Fruit fly (Drosophila melanogaster) whole organism, embryonic: ENCODE measurements around the gene CG42553.
A peak's percentile ranks its signal among the peaks of the same experiment; 100 is the strongest.

Experiments used
- Ada2b ChIP-seq: fragments of 200-800 bp; sonication (Bioruptor generic); IDR thresholded peaks from 2 replicates; pipeline ENCODE4 v1.3.6; 2022; ENCODE audit warnings: missing biosample characterization, missing genetic modification characterization
- Bgb ChIP-seq: fragments of 200-800 bp; sonication (Bioruptor generic); IDR thresholded peaks from 2 replicates; pipeline ENCODE4 v1.3.6; 2022; ENCODE audit warnings: missing biosample characterization, missing genetic modification characterization; ENCODE audit not compliant: partially characterized antibody
- CG10147 ChIP-seq: fragments of 200-800 bp; sonication (Bioruptor generic); optimal IDR thresholded peaks from 2 replicates; lab custom pipeline; 2019; ENCODE audit warnings: missing biosample characterization, mild to moderate bottlenecking, missing genetic modification characterization, moderate library complexity
- CG10209 ChIP-seq: fragments of 200-800 bp; sonication (Bioruptor generic); optimal IDR thresholded peaks from 3 replicates; lab custom pipeline; 2017; ENCODE audit warnings: missing biosample characterization, mild to moderate bottlenecking, missing genetic modification characterization, missing genetic modification reagents
- CG11398 ChIP-seq: fragments of 200-800 bp; sonication (Bioruptor generic); optimal IDR thresholded peaks from 2 replicates; lab custom pipeline; 2016; ENCODE audit warnings: missing biosample characterization, missing genetic modification characterization
- CG12071 ChIP-seq: fragments of 200-800 bp; sonication (Bioruptor generic); optimal IDR thresholded peaks from 3 replicates; lab custom pipeline; 2018; ENCODE audit warnings: missing biosample characterization, mild to moderate bottlenecking, missing genetic modification characterization
- CG12155 ChIP-seq: fragments of 200-800 bp; sonication (Bioruptor generic); optimal IDR thresholded peaks from 3 replicates; lab custom pipeline; 2016; ENCODE audit warnings: missing biosample characterization, missing genetic modification characterization
- CG13287 ChIP-seq: fragments of 200-800 bp; sonication (Bioruptor generic); IDR thresholded peaks from 2 replicates; pipeline ENCODE4 v1.3.6; 2022; ENCODE audit warnings: missing biosample characterization, missing genetic modification characterization; ENCODE audit not compliant: partially characterized antibody
- CG15011 ChIP-seq: fragments of 200-800 bp; sonication (Bioruptor generic); optimal IDR thresholded peaks from 3 replicates; lab custom pipeline; 2018; ENCODE audit warnings: missing biosample characterization, mild to moderate bottlenecking, missing genetic modification characterization
- CG1647 ChIP-seq: fragments of 200-800 bp; sonication (Bioruptor generic); optimal IDR thresholded peaks from 3 replicates; lab custom pipeline; 2016; ENCODE audit warnings: missing biosample characterization, missing genetic modification characterization
- CG17568 ChIP-seq: fragments of 200-800 bp; sonication (Bioruptor generic); optimal IDR thresholded peaks from 2 replicates; lab custom pipeline; 2018; ENCODE audit warnings: missing biosample characterization, mild to moderate bottlenecking, missing genetic modification characterization, moderate library complexity
- CG2889 ChIP-seq: fragments of 200-800 bp; sonication (Bioruptor generic); IDR thresholded peaks from 3 replicates; pipeline ENCODE4 v1.3.6; 2022; ENCODE audit warnings: missing biosample characterization, missing genetic modification characterization
- CG31388 ChIP-seq: fragments of 200-800 bp; sonication (Bioruptor generic); optimal IDR thresholded peaks from 2 replicates; lab custom pipeline; 2016; ENCODE audit warnings: missing biosample characterization, missing genetic modification characterization
- CG32532 ChIP-seq: fragments of 200-800 bp; sonication (Bioruptor generic); IDR thresholded peaks from 2 replicates; pipeline ENCODE4 v1.3.6; 2022; ENCODE audit warnings: missing biosample characterization, missing genetic modification characterization
- CG32772 ChIP-seq: fragments of 200-800 bp; sonication (Bioruptor generic); IDR thresholded peaks from 2 replicates; pipeline ENCODE4 v1.3.6; 2022; ENCODE audit warnings: missing biosample characterization, missing genetic modification characterization
- CG34422 ChIP-seq: fragments of 200-800 bp; sonication (Bioruptor generic); IDR thresholded peaks from 3 replicates; pipeline ENCODE4 v1.3.6; 2022; ENCODE audit warnings: missing biosample characterization, missing genetic modification characterization
- CG5245 ChIP-seq: fragments of 200-800 bp; sonication (Bioruptor generic); optimal IDR thresholded peaks from 3 replicates; lab custom pipeline; 2016; ENCODE audit warnings: missing biosample characterization, missing genetic modification characterization
- CG7786 ChIP-seq: fragments of 200-800 bp; sonication (Bioruptor generic); optimal IDR thresholded peaks from 2 replicates; lab custom pipeline; 2016; ENCODE audit warnings: missing biosample characterization, missing genetic modification characterization
- CG8765 ChIP-seq: fragments of 200-800 bp; sonication (Bioruptor generic); IDR thresholded peaks from 2 replicates; pipeline ENCODE4 v1.3.6; 2022; ENCODE audit warnings: missing biosample characterization, missing genetic modification characterization
- CG9437 ChIP-seq: fragments of 200-800 bp; sonication (Bioruptor generic); optimal IDR thresholded peaks from 2 replicates; lab custom pipeline; 2018; ENCODE audit warnings: missing biosample characterization, mild to moderate bottlenecking, missing genetic modification characterization
- CG9817 ChIP-seq: fragments of 200-800 bp; sonication (Bioruptor generic); optimal IDR thresholded peaks from 2 replicates; lab custom pipeline; 2018; ENCODE audit warnings: missing biosample characterization, mild to moderate bottlenecking, missing genetic modification characterization, moderate library complexity
- CoRest ChIP-seq: fragments of 200-800 bp; sonication (Bioruptor generic); optimal IDR thresholded peaks from 3 replicates; lab custom pipeline; 2018; ENCODE audit warnings: missing biosample characterization, mild to moderate bottlenecking, missing genetic modification characterization, moderate library complexity
- Dek ChIP-seq: fragments of 200-800 bp; sonication (Bioruptor generic); optimal IDR thresholded peaks from 3 replicates; lab custom pipeline; 2019; ENCODE audit warnings: missing biosample characterization, mild to moderate bottlenecking, missing genetic modification characterization, moderate library complexity
- Dp ChIP-seq: fragments of 200-800 bp; sonication (Bioruptor generic); optimal IDR thresholded peaks from 2 replicates; lab custom pipeline; 2018; ENCODE audit warnings: missing biosample characterization, mild to moderate bottlenecking, missing genetic modification characterization, moderate library complexity
- Drgx ChIP-seq: fragments of 200-800 bp; sonication (Bioruptor generic); IDR thresholded peaks from 2 replicates; pipeline ENCODE4 v1.3.6; 2022; ENCODE audit warnings: missing biosample characterization, missing genetic modification characterization
- Hmx ChIP-seq: fragments of 200-800 bp; sonication (Bioruptor generic); optimal IDR thresholded peaks from 2 replicates; lab custom pipeline; 2016; ENCODE audit warnings: missing biosample characterization, missing genetic modification characterization
- Hr3 ChIP-seq: fragments of 200-800 bp; sonication (Bioruptor generic); optimal IDR thresholded peaks from 3 replicates; lab custom pipeline; 2016; ENCODE audit warnings: missing biosample characterization, missing genetic modification characterization
- Lhr ChIP-seq: fragments of 200-800 bp; sonication (Bioruptor generic); optimal IDR thresholded peaks from 3 replicates; lab custom pipeline; 2017; ENCODE audit warnings: mild to moderate bottlenecking, missing biosample characterization, missing genetic modification reagents, missing genetic modification characterization
- Max ChIP-seq: fragments of 200-800 bp; sonication (Bioruptor generic); optimal IDR thresholded peaks from 2 replicates; lab custom pipeline; 2016; ENCODE audit warnings: missing biosample characterization, mild to moderate bottlenecking, missing genetic modification characterization
- Sin3A ChIP-seq: fragments of >200 bp; optimal IDR thresholded peaks from 2 replicates; lab custom pipeline; 2018
- Spps ChIP-seq: fragments of 200-800 bp; sonication (Bioruptor generic); optimal IDR thresholded peaks from 2 replicates; lab custom pipeline; 2018; ENCODE audit warnings: missing biosample characterization, mild to moderate bottlenecking, missing genetic modification characterization
- Taf1 ChIP-seq: fragments of 200-800 bp; sonication (Bioruptor generic); IDR thresholded peaks from 2 replicates; pipeline ENCODE4 v1.3.6; 2022; ENCODE audit warnings: missing biosample characterization, missing genetic modification characterization
- Usf ChIP-seq: fragments of 200-800 bp; sonication (Bioruptor generic); optimal IDR thresholded peaks from 2 replicates; lab custom pipeline; 2017; ENCODE audit warnings: missing genotype, missing biosample characterization, missing genetic modification characterization
- btn ChIP-seq: fragments of 200-800 bp; sonication (Bioruptor generic); optimal IDR thresholded peaks from 2 replicates; lab custom pipeline; 2016; ENCODE audit warnings: missing biosample characterization, missing genetic modification characterization
- chn ChIP-seq: fragments of 200-800 bp; sonication (Bioruptor generic); optimal IDR thresholded peaks from 2 replicates; lab custom pipeline; 2016; ENCODE audit warnings: missing biosample characterization, missing genetic modification characterization
- da ChIP-seq: fragments of 200-800 bp; sonication (Bioruptor generic); optimal IDR thresholded peaks from 2 replicates; lab custom pipeline; 2016; ENCODE audit warnings: missing biosample characterization, missing genetic modification characterization
- disco-r ChIP-seq: fragments of 200-800 bp; sonication (Bioruptor generic); optimal IDR thresholded peaks from 2 replicates; lab custom pipeline; 2016; ENCODE audit warnings: missing biosample characterization, missing genetic modification characterization
- esg ChIP-seq: fragments of 200-800 bp; sonication (Bioruptor generic); conservative IDR thresholded peaks from 2 replicates; pipeline ENCODE4 v1.3.6; 2022; ENCODE audit warnings: missing biosample characterization, missing genetic modification characterization
- eve ChIP-seq, 2 experiments: fragments of >200 bp; optimal IDR thresholded peaks; 2 replicates each; lab custom pipeline; 2017; ENCODE audit warnings: missing biosample characterization in 2 of 2, missing genetic modification characterization in 2 of 2
- fd3F ChIP-seq: fragments of 200-800 bp; sonication (Bioruptor generic); optimal IDR thresholded peaks from 2 replicates; lab custom pipeline; 2018; ENCODE audit warnings: missing biosample characterization, mild to moderate bottlenecking, missing genetic modification characterization, moderate library complexity
- gro ChIP-seq: fragments of 200-800 bp; sonication (Bioruptor generic); optimal IDR thresholded peaks from 2 replicates; lab custom pipeline; 2016; ENCODE audit warnings: missing biosample characterization, missing genetic modification characterization
- lov ChIP-seq, 2 experiments: fragments of 200-800 bp in 1 of 2; fragments of >200 bp in 1 of 2; sonication (Bioruptor generic) in 1 of 2; IDR thresholded peaks in 1 of 2; optimal IDR thresholded peaks in 1 of 2; 2 replicates in 1 of 2; 3 replicates in 1 of 2; pipeline versions ENCODE4 v1.3.6 to Lab custom; 2017 to 2022; ENCODE audit warnings: missing biosample characterization in 1 of 2, missing genetic modification characterization in 1 of 2
- mam ChIP-seq: fragments of 200-800 bp; sonication (Bioruptor generic); optimal IDR thresholded peaks from 3 replicates; lab custom pipeline; 2016; ENCODE audit warnings: missing biosample characterization, missing genetic modification characterization
- org-1 ChIP-seq: fragments of 200-800 bp; sonication (Bioruptor generic); optimal IDR thresholded peaks from 2 replicates; lab custom pipeline; 2017; ENCODE audit warnings: missing biosample characterization, missing genetic modification characterization
- otp ChIP-seq: fragments of 200-800 bp; sonication (Bioruptor generic); IDR thresholded peaks from 3 replicates; pipeline ENCODE4, ENCODE4 v1.3.6; 2022; ENCODE audit warnings: missing biosample characterization, missing genetic modification characterization
- pnt ChIP-seq: fragments of 200-800 bp; sonication (Bioruptor generic); optimal IDR thresholded peaks from 3 replicates; lab custom pipeline; 2016; ENCODE audit warnings: missing biosample characterization, missing genetic modification characterization
- pros ChIP-seq: fragments of 200-800 bp; sonication (Bioruptor generic); optimal IDR thresholded peaks from 3 replicates; lab custom pipeline; 2019; ENCODE audit warnings: missing biosample characterization, mild to moderate bottlenecking, missing genetic modification characterization, moderate library complexity
- ro ChIP-seq: fragments of 200-800 bp; sonication (Bioruptor generic); IDR thresholded peaks from 2 replicates; pipeline ENCODE4 v1.3.6; 2022; ENCODE audit warnings: missing biosample characterization, missing genetic modification characterization
- sens ChIP-seq: fragments of 200-800 bp; sonication (Bioruptor generic); peaks from one replicate; lab custom pipeline; 2016; ENCODE audit warnings: missing biosample characterization, missing genetic modification characterization
- sr ChIP-seq: fragments of 200-800 bp; sonication (Bioruptor generic); IDR thresholded peaks from 3 replicates; pipeline ENCODE4 v1.3.6; 2022; ENCODE audit warnings: missing biosample characterization, missing genetic modification characterization
- tna ChIP-seq: fragments of 200-800 bp; sonication (Bioruptor generic); IDR thresholded peaks from 2 replicates; pipeline ENCODE4 v1.3.6; 2022; ENCODE audit warnings: missing biosample characterization, missing genetic modification characterization; ENCODE audit not compliant: partially characterized antibody
- twi ChIP-seq: fragments of 200-800 bp; optimal IDR thresholded peaks from 2 replicates; lab custom pipeline; 2019; ENCODE audit warnings: missing biosample characterization, mild to moderate bottlenecking, missing genetic modification characterization, moderate library complexity

CG42553 gene

dm6 chr3L:821951-822350 lies 11.9 kb upstream of the CG42553 start (continued):
- TF ChIP-seq pros (GFP tag; lab: Kevin White, UChicago) = no peak
- TF ChIP-seq eve (GFP tag; optimal IDR thresholded peaks at IDR 0.05; lab: Kevin White, UChicago) = no peak
- peak; percentile 15; the same call in 1 of the 2 replicates for TF ChIP-seq CG8765 (GFP tag; lab: Robert Waterston, UW)
- TF ChIP-seq CG12071 (GFP tag; lab: Kevin White, UChicago) = peak; percentile 67
- peak; percentile 63; the same call in 2 of the 3 replicates for TF ChIP-seq otp (GFP tag; lab: Robert Waterston, UW)
- peak; percentile 47 for TF ChIP-seq CG15011
- no peak for TF ChIP-seq Usf (GFP tag; lab: Kevin White, UChicago)
- TF ChIP-seq twi (tag; lab: Kevin White, UChicago) = peak; percentile 82
- peak; percentile 72 for TF ChIP-seq Drgx (GFP tag; lab: Robert Waterston, UW)
- TF ChIP-seq CG17568 (GFP tag; lab: Kevin White, UChicago) = no peak
- peak; percentile 13 for TF ChIP-seq CG11398 (GFP tag; lab: Kevin White, UChicago)
- TF ChIP-seq Lhr (GFP tag; lab: Kevin White, UChicago) = peak; percentile 24
- peak; percentile 61 for TF ChIP-seq CoRest (tag; lab: Kevin White, UChicago)
- no peak for TF ChIP-seq Bgb (GFP tag; lab: Robert Waterston, UW)
- TF ChIP-seq CG2889 (GFP tag; lab: Robert Waterston, UW) = no peak
- peak; percentile 62 for TF ChIP-seq lov (optimal IDR thresholded peaks at IDR 0.05; lab: Kevin White, UChicago)
- no peak for TF ChIP-seq lov (GFP tag; IDR thresholded peaks at IDR 0.05; lab: Robert Waterston, UW)
- peak; percentile 72 for TF ChIP-seq esg
- TF ChIP-seq CG5245 (GFP tag; lab: Kevin White, UChicago) = peak; percentile 50
- no peak for TF ChIP-seq tna
- peak; percentile 95 for TF ChIP-seq sens (GFP tag; lab: Kevin White, UChicago)
- peak; percentile 14 for TF ChIP-seq CG12155 (GFP tag; lab: Kevin White, UChicago)
- TF ChIP-seq Max (GFP tag; lab: Kevin White, UChicago) = peak; percentile 62
- TF ChIP-seq CG32532 = peak; percentile 76
- TF ChIP-seq CG31388 = no peak
- no peak for TF ChIP-seq Hmx
- peak; percentile 74 for TF ChIP-seq org-1 (GFP tag; lab: Kevin White, UChicago)
- no peak for TF ChIP-seq CG7786
- TF ChIP-seq Dek = peak; percentile 48
- no peak for TF ChIP-seq disco-r
- peak; percentile 60 for TF ChIP-seq Spps (tag; lab: Kevin White, UChicago)
- TF ChIP-seq sr (GFP tag; lab: Robert Waterston, UW) = no peak; the same call in 2 of the 3 replicates
- peak; percentile 53 for TF ChIP-seq Hr3 (GFP tag; lab: Kevin White, UChicago)
- TF ChIP-seq mam (GFP tag; lab: Kevin White, UChicago) = peak; percentile 44
- peak; percentile 32 for TF ChIP-seq CG9437
- TF ChIP-seq CG1647 (GFP tag; lab: Kevin White, UChicago) = peak; percentile 20
- no peak for TF ChIP-seq gro (GFP tag; lab: Kevin White, UChicago)
- peak; percentile 54 for TF ChIP-seq CG10147 (GFP tag; lab: Kevin White, UChicago)
- peak; percentile 81 for TF ChIP-seq Ada2b (GFP tag; lab: Robert Waterston, UW)
- no peak for TF ChIP-seq Taf1 (GFP tag; lab: Robert Waterston, UW)
- TF ChIP-seq Sin3A (lab: Kevin White, UChicago) = no peak
- TF ChIP-seq CG9817 = peak; percentile 33
- peak; percentile 68 for TF ChIP-seq CG10209 (GFP tag; lab: Kevin White, UChicago)
- peak; percentile 32 for TF ChIP-seq chn (GFP tag; lab: Kevin White, UChicago)
- peak; percentile 66 for TF ChIP-seq CG32772
- TF ChIP-seq fd3F = peak; percentile 10
- TF ChIP-seq CG34422 = peak; percentile 60; the same call in 1 of the 3 replicates
- no peak for TF ChIP-seq ro (GFP tag; lab: Robert Waterston, UW)
- no peak for TF ChIP-seq pnt
- TF ChIP-seq btn (GFP tag; lab: Kevin White, UChicago) = no peak
- TF ChIP-seq CG13287 = no peak
- TF ChIP-seq Dp = no peak
- no peak for TF ChIP-seq da (GFP tag; lab: Kevin White, UChicago)
